Fruit fly (Drosophila melanogaster) whole organism, wandering third instar larva: ENCODE measurements around the gene CG32117.

Experiments used
- Abd-B ChIP-seq: fragments of >200 bp; optimal IDR thresholded peaks from 2 replicates; lab custom pipeline; 2017; ENCODE audit warnings: missing biosample characterization, missing genetic modification characterization
- CG32264 ChIP-seq: fragments of 200-800 bp; sonication (Bioruptor generic); optimal IDR thresholded peaks from 2 replicates; lab custom pipeline; 2016; ENCODE audit warnings: missing biosample characterization, missing genetic modification characterization
- CG9705 ChIP-seq: fragments of 200-800 bp; sonication (Bioruptor generic); optimal IDR thresholded peaks from 2 replicates; lab custom pipeline; 2018; ENCODE audit warnings: missing biosample characterization, mild to moderate bottlenecking, missing genetic modification characterization
- CrebA ChIP-seq: fragments of 200-800 bp; sonication (Bioruptor generic); optimal IDR thresholded peaks from 2 replicates; lab custom pipeline; 2016; ENCODE audit warnings: missing biosample characterization, mild to moderate bottlenecking, missing genetic modification characterization, borderline replicate concordance
- Dfd ChIP-seq: fragments of >200 bp; optimal IDR thresholded peaks from 2 replicates; lab custom pipeline; 2017; ENCODE audit warnings: missing biosample characterization, missing genetic modification characterization
- Dif ChIP-seq: fragments of 200-275, 200-300 bp; sonication (Bioruptor generic); optimal IDR thresholded peaks from 2 replicates; lab custom pipeline; 2018; ENCODE audit warnings: missing biosample characterization, missing genetic modification characterization; ENCODE audit not compliant: partially characterized antibody
- GATAd ChIP-seq: sonication (Bioruptor generic); optimal IDR thresholded peaks from 2 replicates; lab custom pipeline; 2016; ENCODE audit warnings: missing biosample characterization, missing genetic modification characterization
- HLH106 ChIP-seq: fragments of 200-800 bp; optimal IDR thresholded peaks from 3 replicates; lab custom pipeline; 2019; ENCODE audit warnings: missing biosample characterization, mild to moderate bottlenecking, missing genetic modification characterization, moderate library complexity
- Hnf4 ChIP-seq: fragments of 200-800 bp; sonication (Bioruptor generic); optimal IDR thresholded peaks from 2 replicates; lab custom pipeline; 2016; ENCODE audit warnings: missing biosample characterization, mild to moderate bottlenecking, missing genetic modification characterization
- Hr78 ChIP-seq: fragments of >200 bp; optimal IDR thresholded peaks from 2 replicates; lab custom pipeline; 2017; ENCODE audit warnings: missing biosample characterization, missing genetic modification characterization
- Hr83 ChIP-seq: fragments of 200-300 bp; sonication (Bioruptor generic); optimal IDR thresholded peaks from 2 replicates; lab custom pipeline; 2016; ENCODE audit warnings: missing biosample characterization, mild to moderate bottlenecking, missing genetic modification characterization, moderate library complexity; ENCODE audit not compliant: poor library complexity, severe bottlenecking
- Jra ChIP-seq: sonication (Bioruptor generic); optimal IDR thresholded peaks from 2 replicates; lab custom pipeline; 2016; ENCODE audit warnings: missing biosample characterization, missing genetic modification characterization
- Mio ChIP-seq: sonication (Bioruptor generic); optimal IDR thresholded peaks from 2 replicates; lab custom pipeline; 2016; ENCODE audit warnings: missing biosample characterization, missing genetic modification characterization
- Myc ChIP-seq: fragments of >200 bp; optimal IDR thresholded peaks from 2 replicates; lab custom pipeline; 2017
- N ChIP-seq: fragments of >200 bp; optimal IDR thresholded peaks from 2 replicates; lab custom pipeline; 2018; ENCODE audit warnings: missing biosample characterization, missing external identifiers, missing genetic modification characterization
- OdsH ChIP-seq: fragments of 200-800 bp; sonication (Bioruptor generic); optimal IDR thresholded peaks from 2 replicates; lab custom pipeline; 2016; ENCODE audit warnings: missing biosample characterization, mild to moderate bottlenecking, missing genetic modification characterization
- Rel ChIP-seq, 2 experiments: fragments of 200-800 bp; sonication (Bioruptor generic) in 1 of 2; optimal IDR thresholded peaks; 2 replicates in 1 of 2; 3 replicates in 1 of 2; lab custom pipeline; 2016 to 2019; ENCODE audit warnings: mild to moderate bottlenecking in 2 of 2, missing biosample characterization in 2 of 2, missing genetic modification characterization in 2 of 2, moderate library complexity in 1 of 2
- Sp1 ChIP-seq: fragments of 200-800 bp; sonication (Bioruptor generic); optimal IDR thresholded peaks from 3 replicates; lab custom pipeline; 2019; ENCODE audit warnings: missing biosample characterization, mild to moderate bottlenecking, missing genetic modification characterization, moderate library complexity
- Vsx2 ChIP-seq: fragments of 200-300, 225-300 bp; sonication (Bioruptor generic); optimal IDR thresholded peaks from 2 replicates; lab custom pipeline; 2018; ENCODE audit warnings: missing biosample characterization, missing genetic modification characterization; ENCODE audit not compliant: partially characterized antibody
- br ChIP-seq: fragments of 200-800 bp; sonication (Bioruptor generic); optimal IDR thresholded peaks from 2 replicates; lab custom pipeline; 2016; ENCODE audit warnings: missing biosample characterization, missing genetic modification characterization
- brk ChIP-seq: fragments of 200-800 bp; sonication (Bioruptor generic); optimal IDR thresholded peaks from 2 replicates; lab custom pipeline; 2016; ENCODE audit warnings: missing biosample characterization, mild to moderate bottlenecking, missing genetic modification characterization
- dl ChIP-seq, 2 experiments: fragments of 175-275, 200-275 bp in 1 of 2; fragments of 200-275 bp in 1 of 2; sonication (Bioruptor generic); optimal IDR thresholded peaks; lab custom pipeline; 2018; ENCODE audit warnings: mild to moderate bottlenecking in 2 of 2, missing biosample characterization in 2 of 2, missing genetic modification characterization in 2 of 2, moderate library complexity in 2 of 2; ENCODE audit not compliant: partially characterized antibody in 2 of 2, insufficient read depth in 1 of 2
- dmrt93B ChIP-seq: fragments of 200-800 bp; sonication (Bioruptor generic); optimal IDR thresholded peaks from 2 replicates; lab custom pipeline; 2018; ENCODE audit warnings: missing biosample characterization, mild to moderate bottlenecking, missing genetic modification characterization
- dsf ChIP-seq: sonication (Bioruptor generic); optimal IDR thresholded peaks from 2 replicates; lab custom pipeline; 2016; ENCODE audit warnings: missing biosample characterization, missing genetic modification characterization, borderline replicate concordance
- ey ChIP-seq: fragments of 200-800 bp; sonication (Bioruptor generic); optimal IDR thresholded peaks from 2 replicates; lab custom pipeline; 2016; ENCODE audit warnings: missing biosample characterization, missing genetic modification characterization
- foxo ChIP-seq, 2 experiments: fragments of 200-800 bp; sonication (Bioruptor generic); optimal IDR thresholded peaks; 2 replicates in 1 of 2; 3 replicates in 1 of 2; lab custom pipeline; 2016 to 2017; ENCODE audit warnings: missing biosample characterization in 2 of 2, missing genetic modification characterization in 2 of 2
- fru ChIP-seq: fragments of 200-800 bp; sonication (Bioruptor generic); optimal IDR thresholded peaks from 3 replicates; lab custom pipeline; 2016; ENCODE audit warnings: missing biosample characterization, mild to moderate bottlenecking, missing genetic modification characterization
- h ChIP-seq: fragments of 200-800 bp; sonication (Bioruptor generic); optimal IDR thresholded peaks from 3 replicates; lab custom pipeline; 2016; ENCODE audit warnings: missing biosample characterization, mild to moderate bottlenecking, missing genetic modification characterization
- jim ChIP-seq: fragments of 175-275, 200-325 bp; sonication (Bioruptor generic); optimal IDR thresholded peaks from 2 replicates; lab custom pipeline; 2016; ENCODE audit warnings: missing biosample characterization, mild to moderate bottlenecking, missing genetic modification characterization
- lola ChIP-seq: fragments of >200 bp; optimal IDR thresholded peaks from 2 replicates; lab custom pipeline; 2017; ENCODE audit warnings: missing biosample characterization, missing genetic modification characterization
- pan ChIP-seq: fragments of >200 bp; optimal IDR thresholded peaks from 2 replicates; lab custom pipeline; 2017
- psq ChIP-seq: fragments of 200-800 bp; sonication (Bioruptor generic); optimal IDR thresholded peaks from 3 replicates; lab custom pipeline; 2017; ENCODE audit warnings: missing biosample characterization, mild to moderate bottlenecking, missing genetic modification characterization, moderate library complexity
- rgr ChIP-seq: fragments of 200-800 bp; sonication (Bioruptor generic); optimal IDR thresholded peaks from 3 replicates; lab custom pipeline; 2016; ENCODE audit warnings: missing biosample characterization, mild to moderate bottlenecking, missing genetic modification characterization
- sage ChIP-seq: fragments of 200-800 bp; sonication (Bioruptor generic); optimal IDR thresholded peaks from 2 replicates; lab custom pipeline; 2016; ENCODE audit warnings: missing biosample characterization, mild to moderate bottlenecking, missing genetic modification characterization
- sv ChIP-seq: fragments of 200-800 bp; sonication (Bioruptor generic); optimal IDR thresholded peaks from 3 replicates; lab custom pipeline; 2016; ENCODE audit warnings: missing biosample characterization, missing genetic modification characterization
- tai ChIP-seq: sonication (Bioruptor generic); optimal IDR thresholded peaks from 2 replicates; lab custom pipeline; 2016; ENCODE audit warnings: missing biosample characterization, missing genetic modification characterization
- usp ChIP-seq: fragments of >200 bp; optimal IDR thresholded peaks from 2 replicates; lab custom pipeline; 2017; ENCODE audit warnings: missing biosample characterization, missing genetic modification characterization
- woc ChIP-seq: sonication (Bioruptor generic); optimal IDR thresholded peaks from 2 replicates; lab custom pipeline; 2016; ENCODE audit warnings: missing biosample characterization, mild to moderate bottlenecking, missing genetic modification characterization

CG32117 gene

DNA sequence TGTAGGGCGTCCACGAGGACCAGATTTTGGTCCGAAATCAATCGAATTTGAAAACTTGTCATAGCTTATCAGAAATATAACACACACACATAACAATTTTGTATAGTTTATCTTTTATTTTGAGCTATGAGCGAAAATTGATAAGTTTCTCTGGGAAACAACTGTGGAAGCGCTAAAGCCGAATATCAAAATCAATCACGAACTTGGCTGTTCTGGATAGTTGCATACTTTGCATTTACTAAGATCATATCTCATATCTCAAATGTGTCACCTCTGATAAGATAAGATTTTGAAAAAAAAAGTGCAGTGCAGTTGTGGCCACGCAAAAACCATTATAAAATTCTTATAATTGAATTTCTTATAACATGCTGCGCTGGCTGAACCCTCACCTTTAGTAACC is at the start of gene CG32117:
CG32117 (minus strand) TSS at position 101 of the 400 bp plus-strand sequence.
- TF ChIP-seq Dfd (GFP tag; lab: Kevin White, UChicago) (no peak), tai (no peak), woc (GFP tag; lab: Kevin White, UChicago) (no peak), dmrt93B (GFP tag; lab: Kevin White, UChicago) (no peak), GATAd (GFP tag; lab: Kevin White, UChicago) (no peak), sage (GFP tag; lab: Kevin White, UChicago) (no peak), foxo (GFP tag; optimal IDR thresholded peaks at IDR 0.05; lab: Kevin White, UChicago) (no peak), HLH106 (no peak)
- TF ChIP-seq, all 38 proteins: peak for 0

DNA sequence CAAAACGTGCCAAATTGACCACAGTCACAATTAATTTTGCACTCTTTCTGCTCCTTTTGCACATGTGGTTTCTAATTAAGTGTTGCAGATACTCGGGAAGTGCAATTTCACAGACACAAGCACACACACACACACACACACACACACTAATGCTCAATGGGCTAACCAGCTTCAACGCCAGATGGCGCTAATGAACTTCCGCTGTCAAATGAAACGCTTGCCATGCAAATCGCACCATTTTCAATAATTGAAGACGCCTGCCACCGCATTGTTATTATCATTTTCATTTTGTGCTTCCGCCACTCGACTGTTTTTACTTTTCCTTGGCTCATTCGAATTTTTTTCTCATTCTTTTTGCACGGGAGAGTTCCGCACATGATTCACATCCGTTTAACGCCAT is 45.9 kb upstream of the CG32117 start:
- no peak for TF ChIP-seq rgr (GFP tag; lab: Kevin White, UChicago)
- no peak for TF ChIP-seq tai
- no peak for TF ChIP-seq HLH106
- no peak for TF ChIP-seq Hr78 (GFP tag; lab: Kevin White, UChicago)
- TF ChIP-seq CrebA (GFP tag; lab: Kevin White, UChicago): no peak
- TF ChIP-seq, all 38 proteins: peak for 0

DNA sequence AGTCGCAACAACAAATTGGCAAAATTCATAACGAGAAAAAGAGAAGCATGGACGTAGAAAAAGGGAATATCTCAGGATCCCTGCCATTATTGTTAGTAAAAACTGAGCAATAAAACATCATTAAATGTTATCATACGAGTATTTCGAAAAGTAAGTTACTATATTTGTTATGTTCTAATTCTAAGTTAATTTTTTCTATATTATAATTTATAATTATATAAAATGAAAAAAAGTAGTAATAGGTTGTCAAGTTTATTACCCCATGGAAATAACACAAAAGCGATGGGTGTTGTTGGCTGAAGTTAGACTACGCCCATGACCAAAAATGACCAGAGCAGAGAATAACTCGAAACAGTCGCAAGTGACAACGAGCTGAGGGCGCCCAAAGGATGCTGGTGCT is 11.9 kb upstream of the CG32117 start:
- TF ChIP-seq psq (peak; percentile 60), dmrt93B (GFP tag; lab: Kevin White, UChicago) (no peak), h (GFP tag; lab: Kevin White, UChicago) (peak; percentile 10), usp (GFP tag; lab: Kevin White, UChicago) (no peak), brk (GFP tag; lab: Kevin White, UChicago) (no peak), jim (no peak), pan (lab: Kevin White, UChicago) (no peak), Sp1 (GFP tag; lab: Kevin White, UChicago) (peak; percentile 86), Hnf4 (GFP tag; lab: Kevin White, UChicago) (no peak), Abd-B (GFP tag; lab: Kevin White, UChicago) (no peak), OdsH (GFP tag; lab: Kevin White, UChicago) (peak; percentile 47), fru (GFP tag; lab: Kevin White, UChicago) (peak; percentile 55), Vsx2 (GFP tag; lab: Kevin White, UChicago) (no peak), Hr78 (GFP tag; lab: Kevin White, UChicago) (no peak), CG32264 (no peak), rgr (GFP tag; lab: Kevin White, UChicago) (peak; percentile 42), Mio (no peak), GATAd (GFP tag; lab: Kevin White, UChicago) (no peak), dsf (GFP tag; lab: Kevin White, UChicago) (no peak), br (peak; percentile 25), Dfd (GFP tag; lab: Kevin White, UChicago) (no peak), Hr83 (GFP tag; lab: Kevin White, UChicago) (no peak), Rel (GFP tag; optimal IDR thresholded peaks at IDR 0.05; lab: Kevin White, UChicago) (no peak), Rel (tag; optimal IDR thresholded peaks at IDR 0.05; lab: Kevin White, UChicago) (no peak), foxo (GFP tag; optimal IDR thresholded peaks at IDR 0.05; lab: Kevin White, UChicago) (peak in 1 of 2 experiments; percentile 61), dl (GFP tag; optimal IDR thresholded peaks at IDR 0.05; lab: Kevin White, UChicago; ENCODE audit: insufficient read depth in 1 of 2, partially characterized antibody in 2 of 2) (no peak), Myc (lab: Kevin White, UChicago) (no peak), sv (no peak), Jra (GFP tag; lab: Kevin White, UChicago) (no peak), woc (GFP tag; lab: Kevin White, UChicago) (no peak), N (GFP tag; lab: Kevin White, UChicago) (no peak), sage (GFP tag; lab: Kevin White, UChicago) (no peak), lola (GFP tag; lab: Kevin White, UChicago) (no peak), CrebA (GFP tag; lab: Kevin White, UChicago) (no peak), CG9705 (GFP tag; lab: Kevin White, UChicago) (no peak), ey (peak; percentile 16), tai (no peak), HLH106 (peak; percentile 86), Dif (GFP tag; lab: Kevin White, UChicago) (no peak)
